Worm (Caenorhabditis elegans) whole organism, L3 larva: ENCODE data around the gene syx-18.

Experiments
- ZK546.5 ChIP-seq: sonication (generic microtip); optimal IDR thresholded peaks from 2 replicates; lab custom pipeline; 2017; ENCODE audit warnings: missing biosample characterization, missing genetic modification characterization
- ama-1 ChIP-seq: fragments of 150-350 bp; optimal IDR thresholded peaks from 2 replicates; lab custom pipeline; 2018
- ceh-28 ChIP-seq: fragments of 150-350 bp; optimal IDR thresholded peaks from 2 replicates; lab custom pipeline; 2014; ENCODE audit warnings: missing biosample characterization, missing genetic modification reagents, missing genetic modification characterization
- ceh-9 ChIP-seq: sonication (generic microtip); optimal IDR thresholded peaks from 2 replicates; lab custom pipeline; 2018; ENCODE audit warnings: missing biosample characterization, missing genetic modification characterization
- daf-12 ChIP-seq: fragments of 150-350 bp; optimal IDR thresholded peaks from 2 replicates; lab custom pipeline; 2014; ENCODE audit warnings: missing biosample characterization, missing genetic modification reagents, missing genetic modification characterization
- egl-27 ChIP-seq: sonication (generic microtip); optimal IDR thresholded peaks from 4 replicates; lab custom pipeline; 2017; ENCODE audit warnings: missing biosample characterization, missing genetic modification reagents, missing genetic modification characterization
- egl-5 ChIP-seq: fragments of 150-350 bp; optimal IDR thresholded peaks from 2 replicates; lab custom pipeline; 2017; ENCODE audit warnings: missing biosample characterization, missing genetic modification reagents, missing genetic modification characterization, inconsistent platforms
- elt-1 ChIP-seq: fragments of 150-350 bp; optimal IDR thresholded peaks from 2 replicates; lab custom pipeline; 2014; ENCODE audit warnings: missing biosample characterization, missing genetic modification characterization
- elt-2 ChIP-seq: sonication (generic microtip); optimal IDR thresholded peaks from 2 replicates; lab custom pipeline; 2016; ENCODE audit warnings: missing genetic modification reagents, mild to moderate bottlenecking, missing genetic modification characterization, missing compliant biosample characterization
- elt-3 ChIP-seq, 3 experiments: fragments of 150-350 bp in 1 of 3; sonication (generic microtip) in 2 of 3; optimal IDR thresholded peaks; 2 replicates in 2 of 3; 4 replicates in 1 of 3; lab custom pipeline; 2014 to 2017; ENCODE audit warnings: missing biosample characterization in 3 of 3, missing genetic modification characterization in 3 of 3
- fkh-10 ChIP-seq: sonication (generic microtip); optimal IDR thresholded peaks from 2 replicates; lab custom pipeline; 2017; ENCODE audit warnings: missing biosample characterization, missing genetic modification reagents, missing genetic modification characterization
- fkh-2 ChIP-seq: fragments of 150-350 bp; optimal IDR thresholded peaks from 2 replicates; lab custom pipeline; 2014; ENCODE audit warnings: missing biosample characterization, missing genetic modification reagents, missing genetic modification characterization
- hmg-11 ChIP-seq: sonication (generic microtip); optimal IDR thresholded peaks from 2 replicates; lab custom pipeline; 2016; ENCODE audit warnings: missing genetic modification characterization, missing compliant biosample characterization
- lin-15B ChIP-seq: fragments of 150-350 bp; optimal IDR thresholded peaks from 2 replicates; lab custom pipeline; 2014; ENCODE audit warnings: missing biosample characterization, missing genetic modification characterization
- lin-39 ChIP-seq: fragments of 150-350 bp; optimal IDR thresholded peaks from 2 replicates; lab custom pipeline; 2018; ENCODE audit warnings: missing biosample characterization, missing genetic modification reagents, missing genetic modification characterization
- lsy-12 ChIP-seq: sonication (generic microtip); optimal IDR thresholded peaks from 2 replicates; lab custom pipeline; 2016; ENCODE audit warnings: mild to moderate bottlenecking, missing genetic modification characterization, missing compliant biosample characterization
- mdl-1 ChIP-seq: fragments of 150-350 bp; optimal IDR thresholded peaks from 2 replicates; lab custom pipeline; 2014; ENCODE audit warnings: missing biosample characterization, missing genetic modification characterization
- mml-1 ChIP-seq: fragments of 150-350 bp; sonication (generic microtip); optimal IDR thresholded peaks from 3 replicates; lab custom pipeline; 2014; ENCODE audit warnings: missing biosample characterization, missing genetic modification characterization
- nfya-1 ChIP-seq: sonication (generic microtip); optimal IDR thresholded peaks from 2 replicates; lab custom pipeline; 2017; ENCODE audit warnings: missing genetic modification characterization, mild to moderate bottlenecking, missing compliant biosample characterization, antibody characterized with exemption, moderate library complexity; ENCODE audit not compliant: insufficient read depth
- nhr-11 ChIP-seq: fragments of 150-350 bp; optimal IDR thresholded peaks from 2 replicates; lab custom pipeline; 2014; ENCODE audit warnings: missing biosample characterization, missing genetic modification characterization
- nhr-23 ChIP-seq: fragments of 150-350 bp; optimal IDR thresholded peaks from 2 replicates; lab custom pipeline; 2014; ENCODE audit warnings: missing biosample characterization, missing genetic modification reagents, missing genetic modification characterization
- nhr-237 ChIP-seq: fragments of 150-350 bp; optimal IDR thresholded peaks from 2 replicates; lab custom pipeline; 2014; ENCODE audit warnings: missing biosample characterization, missing genetic modification characterization
- nhr-43 ChIP-seq: sonication (generic microtip); optimal IDR thresholded peaks from 2 replicates; lab custom pipeline; 2016; ENCODE audit warnings: mild to moderate bottlenecking, missing genetic modification characterization, missing compliant biosample characterization; ENCODE audit not compliant: poor library complexity, severe bottlenecking
- nhr-67 ChIP-seq: fragments of 150-350 bp; optimal IDR thresholded peaks from 2 replicates; lab custom pipeline; 2014; ENCODE audit warnings: missing biosample characterization, missing genetic modification characterization
- nhr-76 ChIP-seq: fragments of 150-350 bp; sonication (generic microtip); optimal IDR thresholded peaks from 5 replicates; lab custom pipeline; 2014; ENCODE audit warnings: missing biosample characterization, missing genetic modification characterization
- nhr-77 ChIP-seq: fragments of 150-350 bp; optimal IDR thresholded peaks from 2 replicates; lab custom pipeline; 2014; ENCODE audit warnings: missing biosample characterization, missing genetic modification characterization
- pha-4 ChIP-seq: fragments of 150-350 bp; optimal IDR thresholded peaks from 2 replicates; lab custom pipeline; 2014; ENCODE audit warnings: missing biosample characterization, missing genetic modification reagents, missing genetic modification characterization
- pqm-1 ChIP-seq: fragments of 150-350 bp; optimal IDR thresholded peaks from 2 replicates; lab custom pipeline; 2017; ENCODE audit warnings: missing biosample characterization, missing genetic modification characterization, inconsistent platforms
- sea-2 ChIP-seq: fragments of 150-350 bp; sonication (generic microtip); optimal IDR thresholded peaks from 4 replicates; lab custom pipeline; 2014; ENCODE audit warnings: missing biosample characterization, missing genetic modification reagents, missing genetic modification characterization
- snpc-4 ChIP-seq: fragments of 150-350 bp; optimal IDR thresholded peaks from 2 replicates; lab custom pipeline; 2014; ENCODE audit warnings: missing biosample characterization, missing genetic modification characterization
- unc-39 ChIP-seq: sonication (generic microtip); optimal IDR thresholded peaks from 4 replicates; lab custom pipeline; 2017; ENCODE audit warnings: missing biosample characterization, missing genetic modification characterization
- unc-62 ChIP-seq: fragments of 150-350 bp; sonication (generic microtip); optimal IDR thresholded peaks from 4 replicates; lab custom pipeline; 2014; ENCODE audit warnings: missing biosample characterization, missing genetic modification reagents, missing genetic modification characterization
- zag-1 ChIP-seq: fragments of 150-350 bp; optimal IDR thresholded peaks from 2 replicates; lab custom pipeline; 2014; ENCODE audit warnings: missing biosample characterization, missing genetic modification characterization
- ztf-4 ChIP-seq: fragments of 150-350 bp; optimal IDR thresholded peaks from 2 replicates; lab custom pipeline; 2014; ENCODE audit warnings: missing biosample characterization, missing genetic modification characterization

The syx-18 gene

ce11 chrV:6611504-6611903 is 43.7 kb downstream of the syx-18 start:
- TF ChIP-seq sea-2 (GFP tag; lab: Kevin White, UChicago): no peak
- no peak for TF ChIP-seq ceh-28
- TF ChIP-seq nhr-67 (tag; lab: Kevin White, UChicago): no peak
- no peak for TF ChIP-seq zag-1
- TF ChIP-seq snpc-4: no peak
- TF ChIP-seq mml-1 (tag; lab: Kevin White, UChicago): no peak
- no peak for TF ChIP-seq nhr-237 (tag; lab: Kevin White, UChicago)
- no peak for TF ChIP-seq unc-39 (tag; lab: Kevin White, UChicago)
- TF ChIP-seq nfya-1: peak; percentile 29
- no peak for TF ChIP-seq ztf-4 (tag; lab: Kevin White, UChicago)
- no peak for TF ChIP-seq hmg-11 (tag; lab: Kevin White, UChicago)
- peak; percentile 14 for TF ChIP-seq lin-15B
- TF ChIP-seq ama-1 (lab: Kevin White, UChicago): no peak
- no peak for TF ChIP-seq lsy-12 (tag; lab: Kevin White, UChicago)
- no peak for TF ChIP-seq fkh-10 (GFP tag; lab: Kevin White, UChicago)
- TF ChIP-seq elt-1 (tag; lab: Kevin White, UChicago): no peak
- TF ChIP-seq, all 47 proteins: peak for 2

DNA sequence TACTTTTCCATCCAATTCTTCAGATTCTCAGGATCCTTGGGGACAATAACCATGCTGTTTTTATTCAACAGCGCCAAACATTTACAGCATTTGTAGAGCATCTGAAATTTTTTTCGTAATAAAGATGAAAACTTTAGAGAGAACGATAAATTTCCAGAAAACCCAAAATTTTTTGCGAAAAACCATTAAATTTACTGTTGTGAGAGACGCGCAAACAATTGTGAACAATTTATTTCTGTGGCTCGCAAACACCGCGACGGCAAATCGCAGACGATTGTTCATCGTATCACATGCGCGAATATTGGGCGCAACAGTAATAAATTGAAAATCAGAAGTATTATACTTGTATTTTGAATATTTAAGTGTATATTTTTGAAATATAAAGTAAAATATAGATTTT is 44.2 kb downstream of the syx-18 start, which contains the start of gene gon-14:
TSS of gene gon-14 (minus strand) at position 101 of the 400 bp plus-strand sequence.
- no peak for TF ChIP-seq snpc-4
- TF ChIP-seq elt-3 (tag; optimal IDR thresholded peaks at IDR 0.05; lab: Kevin White, UChicago): no peak
- TF ChIP-seq nhr-43: no peak
- TF ChIP-seq nhr-77 (tag; lab: Kevin White, UChicago): no peak
- TF ChIP-seq hmg-11 (tag; lab: Kevin White, UChicago): no peak
- TF ChIP-seq lsy-12 (tag; lab: Kevin White, UChicago): no peak
- TF ChIP-seq elt-1 (tag; lab: Kevin White, UChicago): no peak
- no peak for TF ChIP-seq zag-1
- no peak for TF ChIP-seq nhr-11 (tag; lab: Kevin White, UChicago)
- TF ChIP-seq elt-2: no peak
- no peak for TF ChIP-seq unc-62 (GFP tag; lab: Kevin White, UChicago)
- no peak for TF ChIP-seq egl-27 (tag; lab: Kevin White, UChicago)
- no peak for TF ChIP-seq sea-2 (GFP tag; lab: Kevin White, UChicago)
- no peak for TF ChIP-seq daf-12 (tag; lab: Kevin White, UChicago)

ce11 chrV:6606197-6606596 is 49.1 kb downstream of the syx-18 start:
- TF ChIP-seq nhr-67 (tag; lab: Kevin White, UChicago) (no peak), pqm-1 (peak; percentile 5), pha-4 (tag; lab: Kevin White, UChicago) (peak; percentile 45), lsy-12 (tag; lab: Kevin White, UChicago) (no peak), ceh-9 (tag; lab: Kevin White, UChicago) (no peak), elt-2 (peak; percentile 33), nhr-76 (tag; lab: Kevin White, UChicago) (no peak), nhr-23 (peak; percentile 31), egl-5 (no peak)
- TF ChIP-seq, all 47 proteins: peak for 4

DNA sequence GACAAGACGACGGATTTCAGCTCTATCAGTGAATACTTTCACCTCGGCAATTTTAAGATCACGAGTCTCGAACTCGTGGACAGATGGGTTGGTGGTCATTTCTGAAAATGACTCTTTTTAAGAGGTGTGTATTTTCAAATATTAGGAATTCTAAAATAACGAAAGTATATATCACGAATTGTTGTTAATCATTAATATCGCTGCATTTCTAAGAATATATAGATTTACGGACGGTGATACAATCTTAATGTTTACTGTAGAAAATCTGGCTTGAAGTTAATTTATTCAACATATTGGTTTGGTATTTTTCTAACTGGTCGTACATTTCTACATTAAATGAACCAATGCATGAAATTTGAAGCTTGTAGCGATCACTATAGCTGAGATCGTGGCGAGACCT is 50.0 kb downstream of the syx-18 start, which contains the start of gene ZK1055.7:
TSS of gene ZK1055.7 (minus strand) at position 101 of the 400 bp plus-strand sequence.
- TF ChIP-seq mdl-1 (tag; lab: Kevin White, UChicago): no peak
- TF ChIP-seq nhr-67 (tag; lab: Kevin White, UChicago): no peak
- TF ChIP-seq lin-39: no peak
- TF ChIP-seq fkh-2 (tag; lab: Kevin White, UChicago): no peak
- no peak for TF ChIP-seq hmg-11 (tag; lab: Kevin White, UChicago)
- TF ChIP-seq ZK546.5 (tag; lab: Kevin White, UChicago): no peak
- no peak for TF ChIP-seq pha-4 (tag; lab: Kevin White, UChicago)
